Worm (Caenorhabditis elegans) whole organism, L2 larva: ENCODE data around the gene npr-43.

Experiments used
- R02D3.7 ChIP-seq: fragments of 150-350 bp; optimal IDR thresholded peaks from 2 replicates; lab custom pipeline; 2014; ENCODE audit warnings: missing biosample characterization, missing genetic modification characterization
- ama-1 ChIP-seq: fragments of 150-350 bp; optimal IDR thresholded peaks from 2 replicates; lab custom pipeline; 2018; ENCODE audit warnings: inconsistent platforms
- nhr-11 ChIP-seq: fragments of 150-350 bp; optimal IDR thresholded peaks from 2 replicates; lab custom pipeline; 2014; ENCODE audit warnings: missing biosample characterization, missing genetic modification characterization
- nhr-129 ChIP-seq: fragments of 150-350 bp; optimal IDR thresholded peaks from 2 replicates; lab custom pipeline; 2014; ENCODE audit warnings: missing biosample characterization, missing genetic modification characterization
- snpc-4 ChIP-seq: fragments of 150-350 bp; optimal IDR thresholded peaks from 2 replicates; lab custom pipeline; 2014; ENCODE audit warnings: missing biosample characterization, missing genetic modification characterization
- unc-39 ChIP-seq: fragments of 150-350 bp; optimal IDR thresholded peaks from 2 replicates; lab custom pipeline; 2014; ENCODE audit warnings: missing biosample characterization, missing genetic modification characterization
- unc-62 ChIP-seq: fragments of 150-350 bp; optimal IDR thresholded peaks from 2 replicates; lab custom pipeline; 2014; ENCODE audit warnings: missing biosample characterization, missing genetic modification reagents, missing genetic modification characterization
- ztf-4 ChIP-seq: fragments of 150-350 bp; optimal IDR thresholded peaks from 2 replicates; lab custom pipeline; 2014; ENCODE audit warnings: missing biosample characterization, missing genetic modification characterization

DNA sequence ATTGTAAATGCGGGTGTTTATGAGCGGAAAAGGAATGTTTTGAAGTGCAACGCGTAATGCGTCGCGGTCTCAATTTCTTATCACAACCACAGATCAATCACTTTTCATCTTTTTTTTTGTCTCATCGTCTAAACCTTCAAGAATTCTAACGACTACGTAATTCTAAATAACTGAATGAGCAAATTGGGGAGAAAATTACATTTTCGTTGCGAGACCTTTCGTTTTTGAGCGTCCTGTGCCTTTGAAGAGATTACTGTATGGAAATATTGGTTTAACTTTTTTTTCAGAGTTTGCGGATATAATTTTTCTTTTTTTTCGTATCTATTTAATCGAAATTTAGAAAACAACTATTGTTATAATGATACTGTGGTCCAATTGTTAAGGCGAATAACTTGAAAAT lies 28.4 kb downstream of the npr-43 start:
- TF ChIP-seq ztf-4 = no peak
- no peak for TF ChIP-seq snpc-4 (tag; lab: Kevin White, UChicago)
- TF ChIP-seq unc-62 = no peak
- TF ChIP-seq R02D3.7 = no peak
- TF ChIP-seq nhr-129 (tag; lab: Kevin White, UChicago) = no peak
- no peak for TF ChIP-seq nhr-11
- no peak for TF ChIP-seq unc-39
- TF ChIP-seq ama-1 = no peak
